Fruit fly (Drosophila melanogaster) S2 (cell line): ENCODE data around the gene CG6574.

ENCODE experiments used
- CG8478 ChIP-seq: fragments of >200 bp; optimal IDR thresholded peaks from 2 replicates; lab custom pipeline; 2018
- CTCF ChIP-seq, 2 experiments: fragments of >200 bp; optimal IDR thresholded peaks; 2 replicates each; lab custom pipeline; 2018

DNA sequence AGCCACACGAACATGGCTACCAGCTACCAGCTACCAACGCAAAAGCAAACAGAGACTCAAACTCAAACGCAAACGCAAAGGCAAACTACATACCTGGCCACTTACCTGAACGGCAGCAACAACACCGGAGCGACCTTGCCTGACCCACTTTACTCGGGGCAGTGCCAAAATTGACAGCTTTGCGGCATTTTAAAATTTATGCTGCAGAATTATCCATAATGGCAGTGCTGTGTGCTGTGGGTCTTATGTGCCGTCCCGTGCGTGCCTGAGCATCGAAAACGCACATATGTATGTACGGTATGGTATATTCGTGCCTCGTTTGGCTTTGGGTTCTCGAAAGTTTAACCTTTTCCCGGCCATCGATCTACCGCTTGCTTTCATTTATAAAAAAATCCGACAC, 34.1 kb downstream of the CG6574 start:
- no peak for TF ChIP-seq CTCF (optimal IDR thresholded peaks at IDR 0.05; lab: Kevin White, UChicago)
- TF ChIP-seq CG8478 (lab: Kevin White, UChicago), result no peak
